Worm (Caenorhabditis elegans) whole organism, midembryonic: ENCODE measurements around the gene ttr-27.

Experiments
- T22C8.4 ChIP-seq: fragments of 200-800 bp; sonication (Bioruptor generic); IDR thresholded peaks from 2 replicates; pipeline ENCODE4 v1.3.6; 2022; ENCODE audit warnings: missing genetic modification characterization, missing compliant biosample characterization
- cog-1 ChIP-seq: sonication (generic microtip); optimal IDR thresholded peaks from 2 replicates; lab custom pipeline; 2016; ENCODE audit warnings: missing genetic modification characterization, missing compliant biosample characterization
- flt-1 ChIP-seq: fragments of 200-800 bp; sonication (Bioruptor generic); IDR thresholded peaks from 2 replicates; pipeline ENCODE4 v1.3.6; 2022; ENCODE audit warnings: missing genetic modification characterization, missing compliant biosample characterization
- klf-2 ChIP-seq: fragments of 200-800 bp; sonication (Bioruptor generic); conservative IDR thresholded peaks from 2 replicates; pipeline ENCODE4 v1.3.6; 2022; ENCODE audit warnings: missing genetic modification reagents, missing genetic modification characterization, missing compliant biosample characterization
- med-1 ChIP-seq: sonication (generic microtip); optimal IDR thresholded peaks from 2 replicates; lab custom pipeline; 2017; ENCODE audit warnings: missing genetic modification characterization, mild to moderate bottlenecking, missing compliant biosample characterization, antibody characterized with exemption, missing genetic modification reagents; ENCODE audit not compliant: insufficient read depth
- ref-1 ChIP-seq: fragments of 200-800 bp; sonication (Bioruptor generic); conservative IDR thresholded peaks from 2 replicates; pipeline ENCODE4 v1.3.6; 2022; ENCODE audit warnings: missing genetic modification reagents, missing genetic modification characterization, missing compliant biosample characterization
- tab-1 ChIP-seq: fragments of 200-800 bp; sonication (Bioruptor generic); IDR thresholded peaks from 2 replicates; pipeline ENCODE4 v1.3.6; 2022; ENCODE audit warnings: missing genetic modification characterization, missing compliant biosample characterization
- ztf-23 ChIP-seq: fragments of 200-800 bp; sonication (Bioruptor generic); IDR thresholded peaks from 2 replicates; pipeline ENCODE4 v1.3.6; 2022; ENCODE audit warnings: missing genetic modification reagents, missing genetic modification characterization, missing compliant biosample characterization
- ztf-29 ChIP-seq: fragments of 200-800 bp; sonication (Bioruptor generic); IDR thresholded peaks from 2 replicates; pipeline ENCODE4 v1.3.6; 2022; ENCODE audit warnings: missing genetic modification reagents, missing genetic modification characterization, missing compliant biosample characterization

ttr-27 gene

DNA sequence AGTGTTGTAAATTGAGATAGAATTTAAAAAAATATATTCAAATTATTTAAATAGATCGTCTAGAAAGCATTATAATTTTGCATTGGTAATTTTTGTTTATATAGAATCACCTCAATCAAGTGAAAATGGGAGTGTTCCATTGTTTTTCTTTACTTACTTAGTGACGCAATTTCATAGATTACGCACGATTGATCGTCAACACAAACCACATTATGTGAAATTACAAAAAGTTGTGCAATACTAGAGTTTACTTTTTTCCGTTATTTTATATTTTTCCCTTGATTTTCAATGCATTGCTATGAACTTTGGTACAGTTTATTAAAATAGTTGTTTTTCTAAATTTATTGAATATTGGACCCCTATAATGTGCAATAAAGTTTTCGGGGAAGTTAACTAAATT lies 35.5 kb upstream of the ttr-27 start, which contains the start of gene T16G1.5:
Gene T16G1.5, minus strand, starts transcription at position 119 of the 400 bp plus-strand sequence.
- TF ChIP-seq klf-2 (GFP tag; lab: Robert Waterston, UW) (no peak), flt-1 (GFP tag; lab: Robert Waterston, UW) (no peak), T22C8.4 (GFP tag; lab: Robert Waterston, UW) (no peak), ref-1 (GFP tag; lab: Robert Waterston, UW) (no peak), cog-1 (tag; lab: Kevin White, UChicago) (no peak), tab-1 (GFP tag; lab: Robert Waterston, UW) (no peak), med-1 (no peak), ztf-29 (GFP tag; lab: Robert Waterston, UW) (no peak), ztf-23 (GFP tag; lab: Robert Waterston, UW) (no peak)

DNA sequence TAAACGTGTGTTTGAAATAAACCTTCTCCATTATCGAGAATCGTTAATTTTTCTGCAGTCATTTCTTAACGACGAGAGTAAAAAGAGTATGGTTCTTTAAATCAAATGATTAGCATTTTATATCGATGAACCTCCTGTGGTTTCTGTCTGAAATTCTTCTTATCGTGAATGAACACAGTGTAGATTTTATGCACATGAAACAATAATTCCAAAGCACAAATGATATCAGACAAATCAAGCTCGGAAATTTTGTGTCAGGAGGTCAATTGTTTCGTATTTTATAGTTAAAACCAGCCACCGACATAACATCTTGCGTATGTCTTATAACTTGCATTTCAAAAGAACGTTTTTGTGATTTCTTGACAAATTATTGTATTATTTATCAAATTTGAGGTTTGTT lies 33.2 kb upstream of the ttr-27 start, which contains the start of gene T16G1.6:
Gene T16G1.6, minus strand, starts transcription at position 77 of the 400 bp plus-strand sequence.
- TF ChIP-seq ztf-23 (GFP tag; lab: Robert Waterston, UW), result no peak
- TF ChIP-seq tab-1 (GFP tag; lab: Robert Waterston, UW), result no peak
- no peak for TF ChIP-seq ztf-29 (GFP tag; lab: Robert Waterston, UW)
- TF ChIP-seq ref-1 (GFP tag; lab: Robert Waterston, UW), result no peak

DNA sequence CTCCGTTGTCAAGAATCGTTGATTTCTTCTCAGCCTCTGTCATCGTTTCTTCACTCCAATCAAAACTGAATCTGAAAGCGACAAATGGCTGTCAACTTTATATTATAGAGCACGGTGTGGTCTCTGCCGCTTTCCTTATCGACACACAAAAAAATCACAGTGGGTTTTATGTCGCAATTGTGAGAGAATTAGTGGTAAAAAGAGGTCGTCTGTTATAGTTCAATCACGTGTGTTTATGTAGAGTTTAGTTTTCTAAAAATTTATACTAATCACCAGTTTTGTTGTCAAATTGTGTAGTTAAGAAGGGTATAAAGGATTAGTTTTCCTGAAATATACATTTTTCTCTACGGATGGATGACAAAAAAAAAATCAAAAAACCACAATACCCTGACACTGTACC lies 31.1 kb upstream of the ttr-27 start, which contains the start of gene T16G1.7:
Gene T16G1.7, minus strand, starts transcription at position 137 of the 400 bp plus-strand sequence.
- no peak for TF ChIP-seq med-1
- no peak for TF ChIP-seq T22C8.4 (GFP tag; lab: Robert Waterston, UW)

DNA sequence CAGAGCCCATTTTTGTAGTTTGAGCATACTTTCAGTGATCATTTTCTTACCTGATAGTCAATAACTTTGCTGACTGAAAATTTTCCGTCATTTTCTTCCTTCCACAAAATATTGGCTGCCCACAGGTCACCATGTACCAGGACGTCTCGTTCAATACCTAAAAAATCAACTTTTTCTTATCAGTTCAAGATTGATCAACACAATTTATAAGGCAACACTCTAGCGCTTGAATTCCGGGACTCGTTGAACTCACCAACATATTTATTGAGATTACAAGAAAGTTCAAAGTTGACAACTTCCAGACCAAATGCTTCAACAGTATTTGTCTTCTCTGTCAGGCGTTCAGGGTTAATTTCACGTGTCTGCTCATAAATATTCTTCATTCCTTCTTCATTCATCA lies 29.8 kb upstream of the ttr-27 start:
- TF ChIP-seq ref-1 (GFP tag; lab: Robert Waterston, UW) (no peak), tab-1 (GFP tag; lab: Robert Waterston, UW) (no peak), klf-2 (GFP tag; lab: Robert Waterston, UW) (no peak), cog-1 (tag; lab: Kevin White, UChicago) (no peak), flt-1 (GFP tag; lab: Robert Waterston, UW) (no peak), T22C8.4 (GFP tag; lab: Robert Waterston, UW) (no peak), med-1 (no peak)

DNA sequence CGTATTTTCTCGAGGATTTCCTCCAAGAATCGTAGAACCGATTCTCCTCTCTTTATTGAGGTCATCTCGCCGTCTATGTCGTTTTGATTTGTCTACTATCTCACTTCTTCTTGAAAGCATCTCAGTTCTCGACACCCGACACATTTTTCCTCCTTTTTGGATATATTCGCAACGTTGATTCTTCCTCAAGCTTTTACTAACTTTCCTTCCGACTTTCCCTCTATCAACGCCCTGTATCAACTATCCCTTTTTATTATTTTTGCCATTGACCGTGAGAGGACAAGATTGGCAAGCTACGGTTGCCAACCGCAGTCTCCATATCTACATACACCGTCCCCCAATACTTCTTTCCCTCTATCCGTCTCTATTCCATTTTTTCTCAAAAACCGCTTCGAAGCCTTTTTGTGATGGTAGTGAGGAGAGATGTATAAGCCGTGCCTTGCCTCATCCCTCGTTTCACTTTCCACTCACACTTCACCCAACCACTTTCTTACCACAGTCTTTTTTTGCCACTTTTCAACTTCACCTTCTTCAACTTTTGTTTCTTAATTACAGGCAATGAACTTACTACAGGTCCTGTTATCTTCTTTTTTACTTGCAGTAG lies 25.1 kb upstream of the ttr-27 start, which contains the start of gene T16G1.2:
Gene T16G1.2, plus strand, starts transcription at position 554 of the 604 bp plus-strand sequence.
- TF ChIP-seq klf-2 (GFP tag; lab: Robert Waterston, UW) (no peak), ztf-23 (GFP tag; lab: Robert Waterston, UW) (no peak), tab-1 (GFP tag; lab: Robert Waterston, UW) (no peak), med-1 (no peak), T22C8.4 (GFP tag; lab: Robert Waterston, UW) (no peak), cog-1 (tag; lab: Kevin White, UChicago) (no peak), flt-1 (GFP tag; lab: Robert Waterston, UW) (no peak), ref-1 (GFP tag; lab: Robert Waterston, UW) (no peak), ztf-29 (GFP tag; lab: Robert Waterston, UW) (no peak)

DNA sequence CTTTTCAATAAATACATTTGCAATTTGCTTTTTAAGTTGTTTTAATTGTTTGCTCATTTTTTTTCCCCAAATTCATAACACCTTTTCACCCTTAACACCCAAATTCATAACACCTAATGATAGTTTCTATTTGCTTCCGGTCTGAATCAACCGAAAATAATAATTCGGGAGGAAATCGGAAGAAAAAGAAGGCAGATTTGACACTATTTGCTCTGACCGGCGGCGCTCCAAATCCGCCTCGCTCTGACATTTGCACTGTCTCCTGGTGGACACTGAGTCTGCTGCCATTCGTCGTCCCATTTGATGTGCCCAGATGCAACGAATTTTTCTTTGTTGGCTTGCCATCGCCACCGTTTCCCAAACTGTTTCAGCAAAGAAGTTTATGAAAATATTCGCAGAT lies 20.2 kb upstream of the ttr-27 start, which contains the start of gene pqn-67:
Gene pqn-67, plus strand, starts transcription at position 301 of the 400 bp plus-strand sequence.
- no peak for TF ChIP-seq cog-1 (tag; lab: Kevin White, UChicago)
- TF ChIP-seq klf-2 (GFP tag; lab: Robert Waterston, UW), result no peak
- no peak for TF ChIP-seq flt-1 (GFP tag; lab: Robert Waterston, UW)
- no peak for TF ChIP-seq tab-1 (GFP tag; lab: Robert Waterston, UW)
- TF ChIP-seq ref-1 (GFP tag; lab: Robert Waterston, UW), result no peak
- TF ChIP-seq ztf-29 (GFP tag; lab: Robert Waterston, UW), result no peak
- no peak for TF ChIP-seq ztf-23 (GFP tag; lab: Robert Waterston, UW)
- no peak for TF ChIP-seq med-1
- TF ChIP-seq T22C8.4 (GFP tag; lab: Robert Waterston, UW), result no peak

DNA sequence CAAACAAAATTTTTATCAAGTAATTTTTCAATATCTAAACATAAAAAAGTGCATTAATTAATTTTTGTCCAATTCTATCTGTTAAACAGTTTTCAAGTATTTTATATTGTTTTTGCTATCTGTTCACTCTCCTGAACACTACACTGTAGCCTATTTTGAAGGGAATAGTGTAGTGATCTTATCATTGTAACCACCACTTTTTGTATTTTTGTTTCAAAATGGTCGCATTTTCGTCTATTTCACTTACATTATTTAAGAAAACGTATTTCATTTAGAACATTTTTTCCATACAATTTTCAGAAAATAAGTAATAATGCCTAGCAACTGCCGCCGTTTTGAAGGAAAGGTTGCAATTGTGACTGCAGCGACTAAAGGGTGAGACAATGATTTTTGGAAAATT lies 18.4 kb upstream of the ttr-27 start, which contains the start of gene dhrs-4:
Gene dhrs-4, plus strand, starts transcription at position 301 of the 400 bp plus-strand sequence.
- TF ChIP-seq ztf-29 (GFP tag; lab: Robert Waterston, UW) (no peak), cog-1 (tag; lab: Kevin White, UChicago) (no peak), ztf-23 (GFP tag; lab: Robert Waterston, UW) (no peak), flt-1 (GFP tag; lab: Robert Waterston, UW) (no peak), ref-1 (GFP tag; lab: Robert Waterston, UW) (no peak), T22C8.4 (GFP tag; lab: Robert Waterston, UW) (no peak), klf-2 (GFP tag; lab: Robert Waterston, UW) (no peak)

DNA sequence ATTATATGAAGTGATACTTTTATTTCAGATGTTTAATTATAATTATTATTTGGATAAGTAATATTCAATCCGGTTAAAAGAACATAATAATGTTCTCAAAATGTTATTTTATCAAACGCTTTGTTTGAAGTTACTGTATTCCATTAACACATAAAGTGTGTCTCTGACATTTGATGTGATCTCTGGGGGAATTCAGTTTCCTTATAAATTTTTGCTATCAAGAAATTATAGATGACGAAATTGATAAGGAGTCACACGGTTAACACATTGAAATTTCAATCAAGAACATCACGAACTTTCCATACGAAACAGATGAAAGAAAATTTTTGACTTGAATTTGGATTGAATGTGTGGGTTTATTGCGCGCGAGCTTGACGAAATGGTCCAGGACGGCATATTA lies 17.8 kb upstream of the ttr-27 start:
- no peak for TF ChIP-seq ztf-23 (GFP tag; lab: Robert Waterston, UW)
- TF ChIP-seq ref-1 (GFP tag; lab: Robert Waterston, UW), result no peak
- TF ChIP-seq flt-1 (GFP tag; lab: Robert Waterston, UW), result no peak
- TF ChIP-seq cog-1 (tag; lab: Kevin White, UChicago), result no peak
- no peak for TF ChIP-seq med-1

DNA sequence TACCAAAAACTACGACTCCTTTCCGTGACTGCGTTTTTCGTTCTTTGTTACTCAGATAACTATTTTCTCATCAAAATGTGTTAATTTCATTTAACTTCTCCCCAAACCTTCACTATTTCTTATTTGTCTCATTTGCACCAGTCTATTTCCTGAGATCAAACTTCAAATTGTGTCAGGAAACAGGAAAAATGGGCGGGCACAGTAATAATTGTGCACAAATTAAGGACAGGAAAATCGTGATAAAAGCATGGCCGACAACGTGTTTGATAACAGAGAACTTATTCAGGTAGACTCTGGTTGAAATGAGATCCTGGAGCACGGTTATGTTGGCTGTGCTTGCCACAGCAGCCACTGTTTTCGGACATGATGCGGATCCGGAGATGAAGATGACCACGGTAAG lies 15.8 kb upstream of the ttr-27 start, which contains the start of gene lipl-1:
Gene lipl-1, plus strand, starts transcription at position 282 of the 400 bp plus-strand sequence.
- no peak for TF ChIP-seq flt-1 (GFP tag; lab: Robert Waterston, UW)
- no peak for TF ChIP-seq tab-1 (GFP tag; lab: Robert Waterston, UW)
- no peak for TF ChIP-seq ref-1 (GFP tag; lab: Robert Waterston, UW)
- no peak for TF ChIP-seq T22C8.4 (GFP tag; lab: Robert Waterston, UW)
- no peak for TF ChIP-seq ztf-29 (GFP tag; lab: Robert Waterston, UW)
- no peak for TF ChIP-seq ztf-23 (GFP tag; lab: Robert Waterston, UW)
- no peak for TF ChIP-seq cog-1 (tag; lab: Kevin White, UChicago)
- no peak for TF ChIP-seq klf-2 (GFP tag; lab: Robert Waterston, UW)
